Worm (Caenorhabditis elegans) whole organism, L2 larva: ENCODE results near the gene sod-4.
A peak's percentile ranks its signal among the peaks of the same experiment; 100 is the strongest.

ENCODE experiments used
- C34F6.9 ChIP-seq: fragments of 150-350 bp; optimal IDR thresholded peaks from 2 replicates; lab custom pipeline; 2014; ENCODE audit warnings: missing biosample characterization, missing genetic modification characterization
- F13H6.1 ChIP-seq: sonication (generic microtip); optimal IDR thresholded peaks from 2 replicates; lab custom pipeline; 2016; ENCODE audit warnings: missing genetic modification characterization, missing compliant biosample characterization
- Y55F3AM.14 ChIP-seq: fragments of 200-800 bp; sonication (Bioruptor generic); optimal IDR thresholded peaks from 2 replicates; lab custom pipeline; 2018; ENCODE audit warnings: mild to moderate bottlenecking, missing genetic modification characterization, missing compliant biosample characterization
- ZK546.5 ChIP-seq: sonication (generic microtip); optimal IDR thresholded peaks from 2 replicates; lab custom pipeline; 2017; ENCODE audit warnings: missing biosample characterization, missing genetic modification characterization
- aly-2 ChIP-seq: fragments of 150-350 bp; optimal IDR thresholded peaks from 2 replicates; lab custom pipeline; 2014; ENCODE audit warnings: missing biosample characterization, missing genetic modification characterization
- ama-1 ChIP-seq: fragments of 150-350 bp; optimal IDR thresholded peaks from 2 replicates; lab custom pipeline; 2018; ENCODE audit warnings: inconsistent platforms
- blmp-1 ChIP-seq: sonication (generic microtip); optimal IDR thresholded peaks from 2 replicates; lab custom pipeline; 2017; ENCODE audit warnings: missing genetic modification characterization, mild to moderate bottlenecking, missing compliant biosample characterization, antibody characterized with exemption, moderate library complexity; ENCODE audit not compliant: insufficient read depth
- ceh-16 ChIP-seq: fragments of 150-350 bp; optimal IDR thresholded peaks from 2 replicates; lab custom pipeline; 2014; ENCODE audit warnings: missing biosample characterization, missing genetic modification characterization
- ceh-82 ChIP-seq: fragments of 150-350 bp; optimal IDR thresholded peaks from 2 replicates; lab custom pipeline; 2014; ENCODE audit warnings: missing biosample characterization, missing genetic modification characterization
- crh-2 ChIP-seq: sonication (generic microtip); optimal IDR thresholded peaks from 2 replicates; lab custom pipeline; 2017; ENCODE audit warnings: missing biosample characterization, missing genetic modification characterization
- dmd-4 ChIP-seq: sonication (generic microtip); optimal IDR thresholded peaks from 2 replicates; lab custom pipeline; 2017; ENCODE audit warnings: missing biosample characterization, missing genetic modification characterization
- egl-27 ChIP-seq: sonication (generic microtip); optimal IDR thresholded peaks from 3 replicates; lab custom pipeline; 2017; ENCODE audit warnings: missing biosample characterization, missing genetic modification reagents, missing genetic modification characterization
- elt-1 ChIP-seq: fragments of 150-350 bp; optimal IDR thresholded peaks from 2 replicates; lab custom pipeline; 2014; ENCODE audit warnings: missing biosample characterization, missing genetic modification characterization
- fos-1 ChIP-seq: fragments of 150-350 bp; optimal IDR thresholded peaks from 2 replicates; lab custom pipeline; 2014; ENCODE audit warnings: missing biosample characterization, missing genetic modification characterization
- gmeb-1 ChIP-seq: fragments of 150-350 bp; optimal IDR thresholded peaks from 2 replicates; lab custom pipeline; 2014; ENCODE audit warnings: missing biosample characterization, missing genetic modification characterization
- lin-11 ChIP-seq: fragments of 150-350 bp; sonication (generic microtip); optimal IDR thresholded peaks from 2 replicates; lab custom pipeline; 2014; ENCODE audit warnings: missing biosample characterization, missing genetic modification characterization, inconsistent platforms, mixed read lengths
- lin-13 ChIP-seq: fragments of 150-350 bp; optimal IDR thresholded peaks from 2 replicates; lab custom pipeline; 2014; ENCODE audit warnings: missing biosample characterization, missing genetic modification reagents, missing genetic modification characterization
- lin-39 ChIP-seq: fragments of 150-350 bp; optimal IDR thresholded peaks from 2 replicates; lab custom pipeline; 2014; ENCODE audit warnings: missing biosample characterization, missing genetic modification reagents, missing genetic modification characterization
- lsy-2 ChIP-seq, 2 experiments: fragments of 150-350 bp in 1 of 2; sonication (generic microtip) in 1 of 2; optimal IDR thresholded peaks; 2 replicates each; lab custom pipeline; 2014 to 2017; ENCODE audit warnings: missing biosample characterization in 2 of 2, missing genetic modification characterization in 2 of 2
- mab-5 ChIP-seq: fragments of 150-350 bp; optimal IDR thresholded peaks from 2 replicates; lab custom pipeline; 2014; ENCODE audit warnings: missing biosample characterization, missing genetic modification characterization
- mbf-1 ChIP-seq: sonication (generic microtip); optimal IDR thresholded peaks from 2 replicates; lab custom pipeline; 2017; ENCODE audit warnings: missing biosample characterization, missing genetic modification characterization
- mdl-1 ChIP-seq, 2 experiments: fragments of 150-350 bp in 1 of 2; sonication (generic microtip) in 1 of 2; optimal IDR thresholded peaks; 2 replicates each; lab custom pipeline; 2017; ENCODE audit warnings: missing biosample characterization in 2 of 2, missing genetic modification characterization in 2 of 2
- nhr-11 ChIP-seq: fragments of 150-350 bp; optimal IDR thresholded peaks from 2 replicates; lab custom pipeline; 2014; ENCODE audit warnings: missing biosample characterization, missing genetic modification characterization
- nhr-12 ChIP-seq: fragments of 150-350 bp; optimal IDR thresholded peaks from 2 replicates; lab custom pipeline; 2014; ENCODE audit warnings: missing biosample characterization, missing genetic modification characterization
- nhr-129 ChIP-seq: fragments of 150-350 bp; optimal IDR thresholded peaks from 2 replicates; lab custom pipeline; 2014; ENCODE audit warnings: missing biosample characterization, missing genetic modification characterization
- nhr-21 ChIP-seq: fragments of 150-350 bp; optimal IDR thresholded peaks from 2 replicates; lab custom pipeline; 2014; ENCODE audit warnings: missing biosample characterization, missing genetic modification characterization
- nhr-23 ChIP-seq: fragments of 150-350 bp; optimal IDR thresholded peaks from 2 replicates; lab custom pipeline; 2014; ENCODE audit warnings: missing biosample characterization, missing genetic modification reagents, missing genetic modification characterization
- nhr-25 ChIP-seq: fragments of 150-350 bp; sonication (generic microtip); optimal IDR thresholded peaks from 3 replicates; lab custom pipeline; 2014; ENCODE audit warnings: missing biosample characterization, missing genetic modification characterization
- nhr-6 ChIP-seq: fragments of 150-350 bp; optimal IDR thresholded peaks from 2 replicates; lab custom pipeline; 2014; ENCODE audit warnings: missing biosample characterization, missing genetic modification characterization
- nhr-77 ChIP-seq: fragments of 150-350 bp; optimal IDR thresholded peaks from 2 replicates; lab custom pipeline; 2014; ENCODE audit warnings: missing biosample characterization, missing genetic modification characterization
- peb-1 ChIP-seq: fragments of 150-350 bp; optimal IDR thresholded peaks from 2 replicates; lab custom pipeline; 2014; ENCODE audit warnings: missing biosample characterization, missing genetic modification characterization
- sem-4 ChIP-seq: fragments of 150-350 bp; optimal IDR thresholded peaks from 2 replicates; lab custom pipeline; 2014; ENCODE audit warnings: missing biosample characterization, missing genetic modification reagents, missing genetic modification characterization
- skn-1 ChIP-seq: sonication (generic microtip); optimal IDR thresholded peaks from 2 replicates; lab custom pipeline; 2017; ENCODE audit warnings: missing biosample characterization, missing genetic modification characterization
- sma-3 ChIP-seq: sonication (generic microtip); optimal IDR thresholded peaks from 2 replicates; lab custom pipeline; 2016; ENCODE audit warnings: missing genetic modification reagents, missing genetic modification characterization, missing compliant biosample characterization
- sma-9 ChIP-seq, 2 experiments: fragments of 150-350 bp in 1 of 2; sonication (generic microtip) in 1 of 2; optimal IDR thresholded peaks; 2 replicates each; lab custom pipeline; 2014 to 2016; ENCODE audit warnings: missing genetic modification characterization in 2 of 2, mild to moderate bottlenecking in 1 of 2, missing biosample characterization in 1 of 2, missing compliant biosample characterization in 1 of 2, missing genetic modification reagents in 1 of 2, moderate library complexity in 1 of 2
- snpc-4 ChIP-seq: fragments of 150-350 bp; optimal IDR thresholded peaks from 2 replicates; lab custom pipeline; 2014; ENCODE audit warnings: missing biosample characterization, missing genetic modification characterization
- unc-39 ChIP-seq: fragments of 150-350 bp; optimal IDR thresholded peaks from 2 replicates; lab custom pipeline; 2014; ENCODE audit warnings: missing biosample characterization, missing genetic modification characterization
- unc-55 ChIP-seq: fragments of 150-350 bp; sonication (generic microtip); optimal IDR thresholded peaks from 3 replicates; lab custom pipeline; 2014; ENCODE audit warnings: missing biosample characterization, missing genetic modification reagents, missing genetic modification characterization
- unc-62 ChIP-seq: fragments of 150-350 bp; optimal IDR thresholded peaks from 2 replicates; lab custom pipeline; 2014; ENCODE audit warnings: missing biosample characterization, missing genetic modification reagents, missing genetic modification characterization
- zag-1 ChIP-seq: fragments of 150-350 bp; optimal IDR thresholded peaks from 2 replicates; lab custom pipeline; 2014; ENCODE audit warnings: missing biosample characterization, missing genetic modification characterization
- ztf-1 ChIP-seq: fragments of 200-800 bp; sonication (Bioruptor generic); conservative IDR thresholded peaks from 2 replicates; pipeline ENCODE4 v1.3.6; 2022; ENCODE audit warnings: missing genetic modification characterization, missing compliant biosample characterization
- ztf-11 ChIP-seq: sonication (generic microtip); optimal IDR thresholded peaks from 2 replicates; lab custom pipeline; 2017; ENCODE audit warnings: missing biosample characterization, missing genetic modification characterization
- ztf-4 ChIP-seq: fragments of 150-350 bp; optimal IDR thresholded peaks from 2 replicates; lab custom pipeline; 2014; ENCODE audit warnings: missing biosample characterization, missing genetic modification characterization

sod-4 gene

DNA sequence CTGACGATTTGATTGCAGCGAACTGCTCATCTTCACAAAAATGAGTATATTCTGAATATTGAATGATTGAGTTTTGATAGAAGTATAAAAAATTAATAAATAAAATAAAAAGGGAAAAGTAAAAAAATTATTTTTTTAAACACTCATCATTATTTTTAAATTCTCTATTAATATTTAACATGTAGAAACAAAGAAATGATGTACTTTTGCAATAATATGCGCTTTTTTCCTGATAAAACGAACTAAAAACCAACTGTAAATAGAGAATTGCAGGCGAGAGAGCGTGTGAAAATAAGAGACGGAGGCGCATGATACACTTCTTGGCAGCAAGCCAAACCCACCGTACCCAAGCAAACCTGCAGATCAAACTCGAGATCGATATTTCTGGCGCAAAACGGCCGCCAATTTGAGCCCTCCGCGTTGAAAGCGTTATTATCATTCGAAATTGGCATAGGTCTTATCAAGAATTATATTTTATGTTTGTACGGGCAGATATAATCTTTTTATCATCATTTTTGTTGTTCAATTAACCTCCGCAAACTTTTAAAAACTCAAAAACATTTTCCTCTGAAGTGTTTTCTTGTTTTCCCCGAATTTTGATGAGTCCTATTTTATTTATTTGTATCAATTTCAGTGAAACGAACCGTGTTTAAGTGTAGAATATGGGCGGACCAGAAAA lies 44.1 kb downstream of the sod-4 start, which contains the start of the genes rheb-1 and spk-1:
Gene rheb-1, minus strand, starts transcription at position 51 of the 679 bp plus-strand sequence.
Gene spk-1, plus strand, starts transcription at position 629 of the 679 bp plus-strand sequence.
- TF ChIP-seq egl-27 (tag; lab: Kevin White, UChicago) (peak; percentile 54), ama-1 (lab: Kevin White, UChicago) (no peak), nhr-23 (tag; lab: Kevin White, UChicago) (no peak), unc-39 (tag; lab: Kevin White, UChicago) (no peak), zag-1 (tag; lab: Kevin White, UChicago) (peak; percentile 32), unc-55 (GFP tag; lab: Kevin White, UChicago) (peak; percentile 90), lin-39 (tag; lab: Kevin White, UChicago) (no peak), nhr-129 (peak; percentile 90), crh-2 (tag; lab: Kevin White, UChicago) (peak; percentile 96), ZK546.5 (tag; lab: Kevin White, UChicago) (peak; percentile 97), lin-11 (peak; percentile 95), gmeb-1 (tag; lab: Kevin White, UChicago) (peak; percentile 82), ztf-4 (tag; lab: Kevin White, UChicago) (peak; percentile 91), mbf-1 (tag; lab: Kevin White, UChicago) (no peak), sem-4 (tag; lab: Kevin White, UChicago) (peak; percentile 93), skn-1 (tag; lab: Kevin White, UChicago) (peak; percentile 92), ceh-82 (peak; percentile 59), ztf-1 (no peak), fos-1 (tag; lab: Kevin White, UChicago) (peak; percentile 88), nhr-12 (tag; lab: Kevin White, UChicago) (no peak), nhr-77 (no peak), snpc-4 (tag; lab: Kevin White, UChicago) (peak; percentile 77), sma-3 (peak; percentile 93), peb-1 (tag; lab: Kevin White, UChicago) (no peak), mab-5 (tag; lab: Kevin White, UChicago) (peak; percentile 67), lsy-2 (tag; optimal IDR thresholded peaks at IDR 0.05; lab: Kevin White, UChicago) (peak; percentile 98 to 99), blmp-1 (tag; lab: Kevin White, UChicago) (peak; percentile 54), aly-2 (no peak), nhr-6 (tag; lab: Kevin White, UChicago) (peak; percentile 83), mdl-1 (tag; optimal IDR thresholded peaks at IDR 0.05; lab: Kevin White, UChicago) (peak in 1 of 2 experiments; percentile 6), nhr-21 (tag; lab: Kevin White, UChicago) (peak; percentile 88), unc-62 (GFP tag; lab: Kevin White, UChicago) (no peak), lin-13 (GFP tag; lab: Kevin White, UChicago) (peak; percentile 88), F13H6.1 (tag; lab: Kevin White, UChicago) (peak; percentile 92), C34F6.9 (tag; lab: Kevin White, UChicago) (peak; percentile 99), sma-9 (GFP tag; optimal IDR thresholded peaks at IDR 0.05; lab: Kevin White, UChicago) (peak; percentile 93), sma-9 (tag; optimal IDR thresholded peaks at IDR 0.05; lab: Kevin White, UChicago) (no peak), nhr-25 (peak; percentile 85), ceh-16 (tag; lab: Kevin White, UChicago) (peak; percentile 48), dmd-4 (tag; lab: Kevin White, UChicago) (no peak), Y55F3AM.14 (GFP tag; lab: Kevin White, UChicago) (peak; percentile 53)

DNA sequence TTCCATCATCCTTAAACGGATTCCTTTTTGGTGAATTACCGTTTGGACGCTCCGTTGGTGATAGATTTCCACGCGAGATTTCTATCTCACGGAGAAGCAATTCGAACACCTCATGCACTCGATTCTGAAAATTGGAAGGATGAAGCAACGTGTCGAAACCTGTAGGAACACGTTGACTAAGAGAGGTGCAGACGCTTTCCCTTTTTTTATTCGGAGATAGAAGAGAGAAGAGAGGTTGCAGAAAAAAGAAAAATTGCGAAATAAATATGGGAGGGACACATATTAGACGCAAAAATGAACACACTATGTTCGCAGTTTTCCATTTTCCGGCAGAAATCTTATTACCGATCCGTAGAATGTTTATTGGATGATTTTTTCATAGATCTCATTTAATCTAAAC lies 45.4 kb downstream of the sod-4 start:
- TF ChIP-seq sma-9 (GFP tag; optimal IDR thresholded peaks at IDR 0.05; lab: Kevin White, UChicago) (no peak), sma-9 (tag; optimal IDR thresholded peaks at IDR 0.05; lab: Kevin White, UChicago) (no peak), F13H6.1 (tag; lab: Kevin White, UChicago) (no peak), unc-55 (GFP tag; lab: Kevin White, UChicago) (peak; percentile 30), nhr-11 (tag; lab: Kevin White, UChicago) (no peak), lin-13 (GFP tag; lab: Kevin White, UChicago) (no peak), blmp-1 (tag; lab: Kevin White, UChicago) (peak; percentile 58), ztf-11 (tag; lab: Kevin White, UChicago) (no peak), snpc-4 (tag; lab: Kevin White, UChicago) (no peak), elt-1 (tag; lab: Kevin White, UChicago) (no peak)
